Fruit fly (Drosophila melanogaster): Measurements from ENCODE around the gene CG5515.
A peak's percentile ranks its signal among the peaks of the same experiment; 100 is the strongest.

CG5515 gene

dm6 chr3R:24230423-24231205, 41.9 kb upstream of the CG5515 start, which contains the start of gene mask:
Gene mask (plus strand): TSS chr3R:24230562.
- TF ChIP-seq CG12605 (GFP tag; IDR thresholded peaks at IDR 0.05) (0 out of 2 replicates have a peak, but pooled peaks have one; percentile 6), CG4496 (GFP tag; IDR thresholded peaks at IDR 0.05) (peak; percentile 75), D1 (tag; optimal IDR thresholded peaks at IDR 0.05) (no peak), CG14655 (GFP tag; optimal IDR thresholded peaks at IDR 0.05) (no peak), CG17806 (tag; optimal IDR thresholded peaks at IDR 0.05) (no peak), CG9948 (tag; optimal IDR thresholded peaks at IDR 0.05) (no peak), EcR (GFP tag; optimal IDR thresholded peaks at IDR 0.05) (no peak), rn (GFP tag; IDR thresholded peaks at IDR 0.05) (no peak), Pif1B (GFP tag; optimal IDR thresholded peaks at IDR 0.05) (no peak), fd96Ca (GFP tag; IDR thresholded peaks at IDR 0.05) (no peak), CG8159 (tag; optimal IDR thresholded peaks at IDR 0.05) (peak; percentile 33), CG8301 (tag; optimal IDR thresholded peaks at IDR 0.05) (no peak), CG13204 (GFP tag; optimal IDR thresholded peaks at IDR 0.05) (no peak), CG32121 (GFP tag; IDR thresholded peaks at IDR 0.05) (no peak), Snoo (tag; optimal IDR thresholded peaks at IDR 0.05) (peak; percentile 81), CG15710 (tag; optimal IDR thresholded peaks at IDR 0.05) (peak; percentile 43), CG34367 (tag; optimal IDR thresholded peaks at IDR 0.05) (peak; percentile 67), Ets98B (GFP tag; IDR thresholded peaks at IDR 0.05) (peak; percentile 20), gl (tag; optimal IDR thresholded peaks at IDR 0.05) (peak; percentile 37), Pif1A (GFP tag; optimal IDR thresholded peaks at IDR 0.05) (peak; percentile 30), CG10348 (GFP tag; IDR thresholded peaks at IDR 0.05) (no peak)

DNA sequence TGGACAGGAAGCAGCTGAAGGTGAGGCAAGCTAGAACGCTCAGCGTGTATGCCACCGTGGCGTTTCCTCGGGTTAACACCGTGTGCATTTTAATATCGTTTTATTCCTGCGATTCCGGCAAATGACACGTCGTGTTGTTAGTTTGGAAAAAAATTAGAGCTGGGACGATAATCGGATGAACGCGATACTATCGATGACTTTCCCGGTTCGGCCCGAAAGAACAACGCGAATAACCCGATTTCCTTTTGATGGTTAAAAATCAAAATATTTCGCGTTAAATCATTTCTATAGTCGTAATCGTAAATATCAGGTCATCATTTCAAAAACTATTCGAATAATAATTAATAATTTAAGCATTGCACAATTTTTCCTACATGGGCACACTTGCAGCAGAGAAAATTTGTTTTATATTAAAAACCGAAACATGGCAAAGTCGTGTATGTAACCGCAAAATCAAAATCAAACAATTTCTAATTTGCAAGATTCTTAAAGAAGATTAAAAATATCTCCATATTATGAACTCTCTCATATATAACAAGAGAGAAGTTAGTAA, 41.2 kb upstream of the CG5515 start, which contains the start of gene Spase22-23:
Gene Spase22-23 (minus strand): TSS at position 166 of the 553 bp plus-strand sequence.
- no peak for TF ChIP-seq CG8301 (tag; optimal IDR thresholded peaks at IDR 0.05)
- TF ChIP-seq CG15710 (tag; optimal IDR thresholded peaks at IDR 0.05): no peak
- TF ChIP-seq fd96Ca (GFP tag; IDR thresholded peaks at IDR 0.05): no peak
- TF ChIP-seq rn (GFP tag; IDR thresholded peaks at IDR 0.05): no peak
- TF ChIP-seq D1 (tag; optimal IDR thresholded peaks at IDR 0.05): no peak
- TF ChIP-seq CG8159 (tag; optimal IDR thresholded peaks at IDR 0.05): no peak
- TF ChIP-seq CG13204 (GFP tag; optimal IDR thresholded peaks at IDR 0.05): no peak
- no peak for TF ChIP-seq EcR (GFP tag; optimal IDR thresholded peaks at IDR 0.05)
- no peak for TF ChIP-seq CG32121 (GFP tag; IDR thresholded peaks at IDR 0.05)

dm6 chr3R:24228675-24229074, 40.0 kb upstream of the CG5515 start, which contains the start of gene Acp95EF:
Gene Acp95EF (plus strand): TSS chr3R:24228975.
- TF ChIP-seq CG15710 (tag; optimal IDR thresholded peaks at IDR 0.05): no peak
- TF ChIP-seq D1 (tag; optimal IDR thresholded peaks at IDR 0.05): no peak
- no peak for TF ChIP-seq CG4496 (GFP tag; IDR thresholded peaks at IDR 0.05)
- TF ChIP-seq CG14655 (GFP tag; optimal IDR thresholded peaks at IDR 0.05): no peak
- no peak for TF ChIP-seq Ets98B (GFP tag; IDR thresholded peaks at IDR 0.05)
- TF ChIP-seq CG8301 (tag; optimal IDR thresholded peaks at IDR 0.05): no peak
- no peak for TF ChIP-seq CG10348 (GFP tag; IDR thresholded peaks at IDR 0.05)
- no peak for TF ChIP-seq CG13204 (GFP tag; optimal IDR thresholded peaks at IDR 0.05)

dm6 chr3R:24226744-24227143, 38.0 kb upstream of the CG5515 start, which contains the start of the genes Spps and CG13609:
Gene Spps (minus strand): TSS chr3R:24226934.
Gene CG13609 (plus strand): TSS chr3R:24227023.
- TF ChIP-seq Snoo (tag; optimal IDR thresholded peaks at IDR 0.05) (peak; percentile 21), CG13204 (GFP tag; optimal IDR thresholded peaks at IDR 0.05) (no peak)

DNA sequence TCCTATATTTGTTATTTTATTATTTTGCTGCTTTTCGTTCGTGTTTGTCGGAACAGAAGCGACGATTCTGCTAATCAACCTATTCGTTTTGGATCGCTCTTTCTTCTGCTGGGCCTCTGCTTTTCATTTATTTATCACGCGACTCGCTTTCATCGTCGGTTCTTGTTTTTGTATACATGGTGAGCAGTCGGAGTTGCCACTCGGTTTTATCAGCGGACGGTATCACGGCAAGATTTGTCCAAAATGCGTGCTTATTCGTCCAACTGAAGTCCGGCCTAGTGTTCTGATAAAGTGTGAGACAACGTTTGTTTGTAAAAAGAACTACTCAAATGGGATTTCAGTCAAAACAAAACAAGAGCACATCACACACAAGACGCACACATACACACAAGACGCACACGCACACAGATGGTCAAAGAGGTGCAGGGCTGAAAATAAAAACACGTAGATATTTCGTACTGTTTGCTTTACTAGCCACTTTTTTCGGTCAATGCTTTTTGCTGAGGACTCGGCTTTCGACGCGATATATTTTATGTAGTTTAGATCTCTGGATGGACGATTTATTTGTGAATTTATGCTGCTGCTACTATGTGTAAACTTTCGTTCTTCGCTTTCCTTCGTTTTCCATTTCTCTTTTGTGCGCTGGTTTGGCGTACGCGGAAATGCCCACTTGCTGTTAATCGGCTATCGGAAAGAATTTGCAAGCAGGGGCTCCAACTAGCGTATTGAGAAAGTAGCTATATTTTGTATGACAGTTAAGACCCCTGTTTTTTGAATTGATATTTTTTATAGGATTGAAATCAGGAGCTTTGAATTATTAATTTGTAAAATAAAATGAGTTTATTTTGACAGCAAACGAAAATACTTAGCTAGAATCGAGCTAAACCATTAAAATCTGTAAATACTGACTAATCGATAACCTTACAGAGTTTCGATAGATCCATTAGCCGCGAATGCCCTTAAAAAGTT, 32.9 kb upstream of the CG5515 start, which contains the start of gene twin:
Gene twin (minus strand): TSS at position 632 of the 969 bp plus-strand sequence.
- TF ChIP-seq CG13204 (GFP tag; optimal IDR thresholded peaks at IDR 0.05) (no peak), gl (tag; optimal IDR thresholded peaks at IDR 0.05) (no peak), CG9948 (tag; optimal IDR thresholded peaks at IDR 0.05) (peak; percentile 32), CG8159 (tag; optimal IDR thresholded peaks at IDR 0.05) (peak; percentile 18), CG15710 (tag; optimal IDR thresholded peaks at IDR 0.05) (peak; percentile 42), CG17806 (tag; optimal IDR thresholded peaks at IDR 0.05) (peak; percentile 13), CG4496 (GFP tag; IDR thresholded peaks at IDR 0.05) (0 out of 3 replicates have a peak, but pooled peaks have one; percentile 42), rn (GFP tag; IDR thresholded peaks at IDR 0.05) (no peak), CG32121 (GFP tag; IDR thresholded peaks at IDR 0.05) (peak; percentile 64; the same call in 1 of the 2 replicates), CG8301 (tag; optimal IDR thresholded peaks at IDR 0.05) (peak; percentile 0), Ets98B (GFP tag; IDR thresholded peaks at IDR 0.05) (no peak), Pif1B (GFP tag; optimal IDR thresholded peaks at IDR 0.05) (no peak)
